Worm (Caenorhabditis elegans) whole organism, L2 larva: Measurements from ENCODE around the gene C12D8.20.

ENCODE experiments used
- C34F6.9 ChIP-seq: fragments of 150-350 bp; optimal IDR thresholded peaks from 2 replicates; lab custom pipeline; 2014; ENCODE audit warnings: missing biosample characterization, missing genetic modification characterization
- F13H6.1 ChIP-seq: sonication (generic microtip); optimal IDR thresholded peaks from 2 replicates; lab custom pipeline; 2016; ENCODE audit warnings: missing genetic modification characterization, missing compliant biosample characterization
- R02D3.7 ChIP-seq: fragments of 150-350 bp; optimal IDR thresholded peaks from 2 replicates; lab custom pipeline; 2014; ENCODE audit warnings: missing biosample characterization, missing genetic modification characterization
- Y55F3AM.14 ChIP-seq: fragments of 200-800 bp; sonication (Bioruptor generic); optimal IDR thresholded peaks from 2 replicates; lab custom pipeline; 2018; ENCODE audit warnings: mild to moderate bottlenecking, missing genetic modification characterization, missing compliant biosample characterization
- ZK546.5 ChIP-seq: sonication (generic microtip); optimal IDR thresholded peaks from 2 replicates; lab custom pipeline; 2017; ENCODE audit warnings: missing biosample characterization, missing genetic modification characterization
- aly-2 ChIP-seq: fragments of 150-350 bp; optimal IDR thresholded peaks from 2 replicates; lab custom pipeline; 2014; ENCODE audit warnings: missing biosample characterization, missing genetic modification characterization
- ama-1 ChIP-seq: fragments of 150-350 bp; optimal IDR thresholded peaks from 2 replicates; lab custom pipeline; 2018; ENCODE audit warnings: inconsistent platforms
- blmp-1 ChIP-seq: sonication (generic microtip); optimal IDR thresholded peaks from 2 replicates; lab custom pipeline; 2017; ENCODE audit warnings: missing genetic modification characterization, mild to moderate bottlenecking, missing compliant biosample characterization, antibody characterized with exemption, moderate library complexity; ENCODE audit not compliant: insufficient read depth
- ceh-82 ChIP-seq: fragments of 150-350 bp; optimal IDR thresholded peaks from 2 replicates; lab custom pipeline; 2014; ENCODE audit warnings: missing biosample characterization, missing genetic modification characterization
- crh-2 ChIP-seq: sonication (generic microtip); optimal IDR thresholded peaks from 2 replicates; lab custom pipeline; 2017; ENCODE audit warnings: missing biosample characterization, missing genetic modification characterization
- egl-27 ChIP-seq: sonication (generic microtip); optimal IDR thresholded peaks from 3 replicates; lab custom pipeline; 2017; ENCODE audit warnings: missing biosample characterization, missing genetic modification reagents, missing genetic modification characterization
- fos-1 ChIP-seq: fragments of 150-350 bp; optimal IDR thresholded peaks from 2 replicates; lab custom pipeline; 2014; ENCODE audit warnings: missing biosample characterization, missing genetic modification characterization
- gmeb-1 ChIP-seq: fragments of 150-350 bp; optimal IDR thresholded peaks from 2 replicates; lab custom pipeline; 2014; ENCODE audit warnings: missing biosample characterization, missing genetic modification characterization
- lin-11 ChIP-seq: fragments of 150-350 bp; sonication (generic microtip); optimal IDR thresholded peaks from 2 replicates; lab custom pipeline; 2014; ENCODE audit warnings: missing biosample characterization, missing genetic modification characterization, inconsistent platforms, mixed read lengths
- lin-13 ChIP-seq: fragments of 150-350 bp; optimal IDR thresholded peaks from 2 replicates; lab custom pipeline; 2014; ENCODE audit warnings: missing biosample characterization, missing genetic modification reagents, missing genetic modification characterization
- lin-39 ChIP-seq: fragments of 150-350 bp; optimal IDR thresholded peaks from 2 replicates; lab custom pipeline; 2014; ENCODE audit warnings: missing biosample characterization, missing genetic modification reagents, missing genetic modification characterization
- lsy-2 ChIP-seq, 2 experiments: fragments of 150-350 bp in 1 of 2; sonication (generic microtip) in 1 of 2; optimal IDR thresholded peaks; 2 replicates each; lab custom pipeline; 2014 to 2017; ENCODE audit warnings: missing biosample characterization in 2 of 2, missing genetic modification characterization in 2 of 2
- mab-5 ChIP-seq: fragments of 150-350 bp; optimal IDR thresholded peaks from 2 replicates; lab custom pipeline; 2014; ENCODE audit warnings: missing biosample characterization, missing genetic modification characterization
- mdl-1 ChIP-seq, 2 experiments: fragments of 150-350 bp in 1 of 2; sonication (generic microtip) in 1 of 2; optimal IDR thresholded peaks; 2 replicates each; lab custom pipeline; 2017; ENCODE audit warnings: missing biosample characterization in 2 of 2, missing genetic modification characterization in 2 of 2
- nhr-11 ChIP-seq: fragments of 150-350 bp; optimal IDR thresholded peaks from 2 replicates; lab custom pipeline; 2014; ENCODE audit warnings: missing biosample characterization, missing genetic modification characterization
- nhr-12 ChIP-seq: fragments of 150-350 bp; optimal IDR thresholded peaks from 2 replicates; lab custom pipeline; 2014; ENCODE audit warnings: missing biosample characterization, missing genetic modification characterization
- nhr-129 ChIP-seq: fragments of 150-350 bp; optimal IDR thresholded peaks from 2 replicates; lab custom pipeline; 2014; ENCODE audit warnings: missing biosample characterization, missing genetic modification characterization
- nhr-21 ChIP-seq: fragments of 150-350 bp; optimal IDR thresholded peaks from 2 replicates; lab custom pipeline; 2014; ENCODE audit warnings: missing biosample characterization, missing genetic modification characterization
- nhr-25 ChIP-seq: fragments of 150-350 bp; sonication (generic microtip); optimal IDR thresholded peaks from 3 replicates; lab custom pipeline; 2014; ENCODE audit warnings: missing biosample characterization, missing genetic modification characterization
- nhr-6 ChIP-seq: fragments of 150-350 bp; optimal IDR thresholded peaks from 2 replicates; lab custom pipeline; 2014; ENCODE audit warnings: missing biosample characterization, missing genetic modification characterization
- nhr-77 ChIP-seq: fragments of 150-350 bp; optimal IDR thresholded peaks from 2 replicates; lab custom pipeline; 2014; ENCODE audit warnings: missing biosample characterization, missing genetic modification characterization
- peb-1 ChIP-seq: fragments of 150-350 bp; optimal IDR thresholded peaks from 2 replicates; lab custom pipeline; 2014; ENCODE audit warnings: missing biosample characterization, missing genetic modification characterization
- sem-4 ChIP-seq: fragments of 150-350 bp; optimal IDR thresholded peaks from 2 replicates; lab custom pipeline; 2014; ENCODE audit warnings: missing biosample characterization, missing genetic modification reagents, missing genetic modification characterization
- skn-1 ChIP-seq: sonication (generic microtip); optimal IDR thresholded peaks from 2 replicates; lab custom pipeline; 2017; ENCODE audit warnings: missing biosample characterization, missing genetic modification characterization
- sma-3 ChIP-seq: sonication (generic microtip); optimal IDR thresholded peaks from 2 replicates; lab custom pipeline; 2016; ENCODE audit warnings: missing genetic modification reagents, missing genetic modification characterization, missing compliant biosample characterization
- sma-9 ChIP-seq, 2 experiments: fragments of 150-350 bp in 1 of 2; sonication (generic microtip) in 1 of 2; optimal IDR thresholded peaks; 2 replicates each; lab custom pipeline; 2014 to 2016; ENCODE audit warnings: missing genetic modification characterization in 2 of 2, mild to moderate bottlenecking in 1 of 2, missing biosample characterization in 1 of 2, missing compliant biosample characterization in 1 of 2, missing genetic modification reagents in 1 of 2, moderate library complexity in 1 of 2
- snpc-4 ChIP-seq: fragments of 150-350 bp; optimal IDR thresholded peaks from 2 replicates; lab custom pipeline; 2014; ENCODE audit warnings: missing biosample characterization, missing genetic modification characterization
- unc-39 ChIP-seq: fragments of 150-350 bp; optimal IDR thresholded peaks from 2 replicates; lab custom pipeline; 2014; ENCODE audit warnings: missing biosample characterization, missing genetic modification characterization
- unc-55 ChIP-seq: fragments of 150-350 bp; sonication (generic microtip); optimal IDR thresholded peaks from 3 replicates; lab custom pipeline; 2014; ENCODE audit warnings: missing biosample characterization, missing genetic modification reagents, missing genetic modification characterization
- zag-1 ChIP-seq: fragments of 150-350 bp; optimal IDR thresholded peaks from 2 replicates; lab custom pipeline; 2014; ENCODE audit warnings: missing biosample characterization, missing genetic modification characterization
- ztf-11 ChIP-seq: sonication (generic microtip); optimal IDR thresholded peaks from 2 replicates; lab custom pipeline; 2017; ENCODE audit warnings: missing biosample characterization, missing genetic modification characterization
- ztf-4 ChIP-seq: fragments of 150-350 bp; optimal IDR thresholded peaks from 2 replicates; lab custom pipeline; 2014; ENCODE audit warnings: missing biosample characterization, missing genetic modification characterization

Gene C12D8.20

DNA sequence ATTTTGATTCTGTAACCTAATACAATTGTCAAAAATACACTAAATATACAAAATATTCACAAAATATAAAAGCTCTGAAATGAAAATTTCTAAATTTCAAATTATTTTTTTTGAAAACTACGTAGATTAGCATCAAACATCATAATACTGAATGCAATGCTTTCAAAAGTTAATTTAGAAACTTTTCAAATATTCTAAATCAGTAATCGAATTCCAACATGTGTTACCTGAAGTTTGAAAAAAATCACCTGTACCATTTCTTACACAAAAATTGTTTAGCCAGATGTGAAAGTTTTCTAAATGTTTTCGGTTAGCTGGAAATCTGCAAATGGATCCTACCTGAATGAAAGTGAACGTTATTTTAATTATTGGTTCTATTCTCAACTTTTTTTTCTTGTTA, at the start of gene C12D8.20:
Gene C12D8.20 (plus strand): TSS at position 301 of the 400 bp plus-strand sequence.
- TF ChIP-seq sma-9 (GFP tag; optimal IDR thresholded peaks at IDR 0.05; lab: Kevin White, UChicago) (no peak), sma-9 (tag; optimal IDR thresholded peaks at IDR 0.05; lab: Kevin White, UChicago) (no peak), lin-39 (tag; lab: Kevin White, UChicago) (no peak), nhr-77 (no peak), crh-2 (tag; lab: Kevin White, UChicago) (no peak), sma-3 (GFP tag; lab: Kevin White, UChicago) (no peak)

DNA sequence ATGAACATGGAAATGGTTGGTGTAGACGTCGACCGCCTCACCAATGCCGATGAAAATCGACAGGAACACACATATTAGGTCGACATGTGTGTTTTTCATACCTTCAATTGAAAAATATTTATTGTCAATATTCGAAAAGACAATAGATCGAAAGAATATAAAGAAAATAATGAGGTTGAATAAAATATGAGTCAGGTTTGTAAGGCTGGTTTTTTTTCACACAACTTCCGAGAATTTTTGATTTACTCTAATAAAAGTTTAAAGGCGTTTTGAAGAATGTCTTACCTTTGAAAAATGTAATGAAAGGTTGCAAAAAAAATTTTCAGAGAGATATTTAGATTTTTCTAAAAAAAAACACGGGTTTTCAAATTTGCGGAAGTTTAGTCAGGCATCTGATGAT, 48.5 kb upstream of the C12D8.20 start, which contains the start of gene egl-3:
Gene egl-3 (minus strand): TSS at position 101 of the 400 bp plus-strand sequence.
- TF ChIP-seq blmp-1, result no peak
- TF ChIP-seq ztf-11 (tag; lab: Kevin White, UChicago), result no peak
- TF ChIP-seq F13H6.1 (tag; lab: Kevin White, UChicago), result no peak
- TF ChIP-seq nhr-12, result no peak
- no peak for TF ChIP-seq ztf-4 (tag; lab: Kevin White, UChicago)
- no peak for TF ChIP-seq nhr-6 (tag; lab: Kevin White, UChicago)
- no peak for TF ChIP-seq unc-55 (GFP tag; lab: Kevin White, UChicago)
- no peak for TF ChIP-seq lin-39 (tag; lab: Kevin White, UChicago)
- no peak for TF ChIP-seq ZK546.5 (tag; lab: Kevin White, UChicago)
- TF ChIP-seq mdl-1 (tag; optimal IDR thresholded peaks at IDR 0.05; lab: Kevin White, UChicago), result no peak
- no peak for TF ChIP-seq nhr-25 (tag; lab: Kevin White, UChicago)
- TF ChIP-seq Y55F3AM.14 (GFP tag; lab: Kevin White, UChicago), result no peak
- no peak for TF ChIP-seq peb-1
- no peak for TF ChIP-seq ama-1
- no peak for TF ChIP-seq nhr-11 (tag; lab: Kevin White, UChicago)
- TF ChIP-seq nhr-77, result no peak
- no peak for TF ChIP-seq snpc-4 (tag; lab: Kevin White, UChicago)
- TF ChIP-seq C34F6.9 (tag; lab: Kevin White, UChicago), result no peak

DNA sequence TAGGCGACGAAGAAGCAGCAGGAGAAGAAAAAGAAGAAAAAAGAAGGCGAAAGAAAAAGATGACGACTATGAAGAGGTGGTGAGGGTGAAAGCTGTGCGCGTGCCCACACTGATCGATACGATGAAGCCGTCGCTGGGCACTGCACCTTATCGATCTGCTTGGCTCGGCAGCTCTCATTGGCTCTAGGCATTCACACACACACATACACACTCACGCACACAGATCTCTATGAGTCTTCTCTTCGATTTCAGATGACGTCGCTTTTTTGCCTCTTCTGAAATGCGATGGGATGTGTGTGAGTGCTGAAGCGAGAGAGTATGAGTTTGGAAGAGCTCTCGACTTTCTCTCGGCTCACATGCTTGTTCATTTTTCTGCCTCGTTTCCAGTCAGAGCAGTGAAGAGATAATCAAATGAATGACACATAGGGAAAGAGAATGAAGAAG, 47.5 kb upstream of the C12D8.20 start:
- TF ChIP-seq skn-1 (no peak), unc-55 (GFP tag; lab: Kevin White, UChicago) (peak; percentile 96), sma-9 (GFP tag; optimal IDR thresholded peaks at IDR 0.05; lab: Kevin White, UChicago) (peak; percentile 79), sma-9 (tag; optimal IDR thresholded peaks at IDR 0.05; lab: Kevin White, UChicago) (no peak), ceh-82 (no peak), unc-39 (tag; lab: Kevin White, UChicago) (peak; percentile 60), crh-2 (tag; lab: Kevin White, UChicago) (peak; percentile 81), nhr-6 (tag; lab: Kevin White, UChicago) (peak; percentile 86), ZK546.5 (tag; lab: Kevin White, UChicago) (no peak), sma-3 (GFP tag; lab: Kevin White, UChicago) (no peak), F13H6.1 (tag; lab: Kevin White, UChicago) (peak; percentile 79), peb-1 (no peak), sem-4 (tag; lab: Kevin White, UChicago) (peak; percentile 67), lin-11 (tag; lab: Kevin White, UChicago) (peak; percentile 97), nhr-21 (peak; percentile 55), Y55F3AM.14 (GFP tag; lab: Kevin White, UChicago) (peak; percentile 59), snpc-4 (tag; lab: Kevin White, UChicago) (peak; percentile 46), ztf-4 (tag; lab: Kevin White, UChicago) (peak; percentile 58), R02D3.7 (tag; lab: Kevin White, UChicago) (no peak), lin-13 (GFP tag; lab: Kevin White, UChicago) (peak; percentile 67), mab-5 (tag; lab: Kevin White, UChicago) (peak; percentile 75), ztf-11 (tag; lab: Kevin White, UChicago) (peak; percentile 40), nhr-129 (tag; lab: Kevin White, UChicago) (peak; percentile 92), C34F6.9 (tag; lab: Kevin White, UChicago) (peak; percentile 95), mdl-1 (tag; optimal IDR thresholded peaks at IDR 0.05; lab: Kevin White, UChicago) (peak; percentile 65 to 91), nhr-11 (tag; lab: Kevin White, UChicago) (no peak), egl-27 (tag; lab: Kevin White, UChicago) (peak; percentile 60), aly-2 (tag; lab: Kevin White, UChicago) (no peak), gmeb-1 (tag; lab: Kevin White, UChicago) (no peak), zag-1 (tag; lab: Kevin White, UChicago) (peak; percentile 95), fos-1 (tag; lab: Kevin White, UChicago) (peak; percentile 39), lsy-2 (tag; optimal IDR thresholded peaks at IDR 0.05; lab: Kevin White, UChicago) (peak; percentile 68 to 83), lin-39 (tag; lab: Kevin White, UChicago) (peak; percentile 66)
- TF ChIP-seq, all 48 proteins: peak for 23
